Worm (Caenorhabditis elegans) whole organism, early embryonic: ENCODE results near the gene taf-2.

Source experiments
- B0310.2 ChIP-seq: sonication (generic microtip); optimal IDR thresholded peaks from 2 replicates; lab custom pipeline; 2016; ENCODE audit warnings: mild to moderate bottlenecking, missing genetic modification characterization, missing compliant biosample characterization
- ama-1 ChIP-seq: fragments of 150-350 bp; optimal IDR thresholded peaks from 2 replicates; lab custom pipeline; 2014
- ets-7 ChIP-seq: sonication (generic microtip); optimal IDR thresholded peaks from 2 replicates; lab custom pipeline; 2016; ENCODE audit warnings: missing genotype, missing genetic modification characterization, missing compliant biosample characterization
- hmbx-1 ChIP-seq: sonication (generic microtip); optimal IDR thresholded peaks from 2 replicates; lab custom pipeline; 2016; ENCODE audit warnings: mild to moderate bottlenecking, missing genetic modification characterization, missing compliant biosample characterization

DNA sequence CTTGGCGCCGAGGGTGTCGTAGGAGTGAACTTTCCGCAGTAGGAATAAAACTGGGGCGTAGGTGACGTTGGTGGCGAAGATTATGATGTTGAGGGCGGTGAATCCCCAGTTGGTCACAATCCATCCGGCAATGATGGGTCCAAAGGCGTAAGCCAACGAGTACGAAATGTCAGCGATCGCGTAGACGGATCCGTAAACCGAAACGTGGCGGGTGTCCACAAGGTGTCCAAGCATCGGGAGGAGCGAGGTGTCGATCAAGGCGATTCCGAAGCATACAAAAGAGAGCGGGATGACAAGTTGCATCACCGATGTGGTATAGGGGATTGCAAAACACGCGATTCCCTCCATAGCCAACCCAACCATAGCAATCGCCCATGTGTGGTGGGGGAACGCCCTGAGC is 25.3 kb upstream of the taf-2 start:
- TF ChIP-seq B0310.2 (tag; lab: Kevin White, UChicago) (no peak), ets-7 (tag; lab: Kevin White, UChicago) (no peak), hmbx-1 (no peak), ama-1 (lab: Kevin White, UChicago) (no peak)
